Worm (Caenorhabditis elegans) whole organism, early embryonic: ENCODE measurements around the gene C39D10.8.

Experiments
- F13C5.2 ChIP-seq: sonication (generic microtip); optimal IDR thresholded peaks from 2 replicates; lab custom pipeline; 2017; ENCODE audit warnings: mild to moderate bottlenecking, missing genetic modification characterization, inconsistent platforms, missing compliant biosample characterization
- ama-1 ChIP-seq: fragments of 150-350 bp; optimal IDR thresholded peaks from 2 replicates; lab custom pipeline; 2014
- ceh-36 ChIP-seq: sonication (generic microtip); optimal IDR thresholded peaks from 2 replicates; lab custom pipeline; 2016; ENCODE audit warnings: missing genetic modification characterization, inconsistent platforms, missing compliant biosample characterization
- ets-7 ChIP-seq: sonication (generic microtip); optimal IDR thresholded peaks from 2 replicates; lab custom pipeline; 2016; ENCODE audit warnings: missing genotype, missing genetic modification characterization, missing compliant biosample characterization
- hmg-4 ChIP-seq: fragments of 200-800 bp; sonication (Bioruptor generic); optimal IDR thresholded peaks from 2 replicates; lab custom pipeline; 2018; ENCODE audit warnings: mild to moderate bottlenecking, missing genetic modification characterization, missing compliant biosample characterization
- hnd-1 ChIP-seq: sonication (generic microtip); optimal IDR thresholded peaks from 2 replicates; lab custom pipeline; 2016; ENCODE audit warnings: missing genetic modification characterization, missing compliant biosample characterization
- pes-1 ChIP-seq: fragments of 200-800 bp; sonication (Bioruptor generic); IDR thresholded peaks from 2 replicates; pipeline ENCODE4 v1.3.6; 2022; ENCODE audit warnings: missing genetic modification reagents, missing genetic modification characterization, missing compliant biosample characterization
- scrt-1 ChIP-seq: fragments of 200-800 bp; sonication (Bioruptor generic); IDR thresholded peaks from 2 replicates; pipeline ENCODE4 v1.3.6; 2022; ENCODE audit warnings: missing genetic modification characterization, missing compliant biosample characterization
- sea-1 ChIP-seq: fragments of 200-800 bp; sonication (Bioruptor generic); conservative IDR thresholded peaks from 2 replicates; pipeline ENCODE4 v1.3.6; 2022; ENCODE audit warnings: missing genetic modification characterization, missing compliant biosample characterization
- tbx-11 ChIP-seq: fragments of 200-800 bp; sonication (Bioruptor generic); IDR thresholded peaks from 2 replicates; pipeline ENCODE4 v1.3.6; 2022; ENCODE audit warnings: missing genetic modification characterization, missing compliant biosample characterization

- TF ChIP-seq pes-1, result no peak
- no peak for TF ChIP-seq ama-1 (lab: Kevin White, UChicago)
- no peak for TF ChIP-seq sea-1 (GFP tag; lab: Robert Waterston, UW)
- no peak for TF ChIP-seq tbx-11 (GFP tag; lab: Robert Waterston, UW)
- no peak for TF ChIP-seq hnd-1
- TF ChIP-seq F13C5.2 (tag; lab: Kevin White, UChicago), result no peak
- no peak for TF ChIP-seq ceh-36 (tag; lab: Kevin White, UChicago)
- TF ChIP-seq ets-7 (tag; lab: Kevin White, UChicago), result no peak
- no peak for TF ChIP-seq scrt-1 (GFP tag; lab: Robert Waterston, UW)
- TF ChIP-seq hmg-4, result no peak
Observed at ce11 chrX:7838582-7838981, 42.2 kb downstream of the C39D10.8 start, which contains the start of gene nlp-101.
